Worm (Caenorhabditis elegans): ENCODE measurements around the gene F56B3.11.

Gene F56B3.11

ce11 chrIV:829107-829506 lies 32.7 kb upstream of the F56B3.11 start:
- peak; percentile 19 for TF ChIP-seq nhr-85 (tag)
- no peak for TF ChIP-seq ztf-4 (tag; optimal IDR thresholded peaks at IDR 0.05)
- TF ChIP-seq fkh-8 (tag; optimal IDR thresholded peaks at IDR 0.05), result peak; percentile 90
- TF ChIP-seq grh-1 (GFP tag; IDR thresholded peaks at IDR 0.05), result no peak
- TF ChIP-seq nhr-71 (tag; optimal IDR thresholded peaks at IDR 0.05), result peak; percentile 23
- TF ChIP-seq dsc-1 (tag; optimal IDR thresholded peaks at IDR 0.05), result peak; percentile 5
- TF ChIP-seq sox-4 (tag; optimal IDR thresholded peaks at IDR 0.05), result no peak
- peak; percentile 6 for TF ChIP-seq nhr-47 (tag; optimal IDR thresholded peaks at IDR 0.05)

- TF ChIP-seq xbp-1 (tag; optimal IDR thresholded peaks at IDR 0.05) (peak; percentile 59), lin-15B (tag; optimal IDR thresholded peaks at IDR 0.05) (peak; percentile 88), lin-13 (GFP tag; optimal IDR thresholded peaks at IDR 0.05) (peak; percentile 48), jun-1 (tag; optimal IDR thresholded peaks at IDR 0.05) (peak; percentile 9), Y116A8C.19 (tag; optimal IDR thresholded peaks at IDR 0.05; ENCODE audit: borderline replicate concordance) (no peak), C34B4.2 (tag; optimal IDR thresholded peaks at IDR 0.05) (no peak), nhr-77 (tag; optimal IDR thresholded peaks at IDR 0.05) (no peak), aly-2 (tag; optimal IDR thresholded peaks at IDR 0.05) (peak; percentile 40), nhr-76 (tag; optimal IDR thresholded peaks at IDR 0.05) (no peak), lin-14 (GFP tag; optimal IDR thresholded peaks at IDR 0.05) (no peak), nhr-84 (tag; optimal IDR thresholded peaks at IDR 0.05) (no peak), snpc-4 (tag; optimal IDR thresholded peaks at IDR 0.05) (peak; percentile 81), aha-1 (tag; optimal IDR thresholded peaks at IDR 0.05) (peak; percentile 90), vab-15 (tag; optimal IDR thresholded peaks at IDR 0.05) (no peak), irx-1 (tag; optimal IDR thresholded peaks at IDR 0.05) (peak; percentile 43), egl-27 (tag; optimal IDR thresholded peaks at IDR 0.05) (no peak), ztf-11 (tag; optimal IDR thresholded peaks at IDR 0.05) (no peak), ets-5 (GFP tag; IDR thresholded peaks at IDR 0.05) (no peak), elt-2 (tag; optimal IDR thresholded peaks at IDR 0.05) (no peak), isw-1 (GFP tag; IDR thresholded peaks at IDR 0.05) (peak; percentile 60), sup-37 (GFP tag; optimal IDR thresholded peaks at IDR 0.05) (no peak), dpl-1 (GFP tag; optimal IDR thresholded peaks at IDR 0.05) (peak; percentile 38 to 73 (median 47)), ces-1 (GFP tag; optimal IDR thresholded peaks at IDR 0.05) (no peak), tlp-1 (tag; optimal IDR thresholded peaks at IDR 0.05) (no peak), efl-3 (GFP tag; optimal IDR thresholded peaks at IDR 0.05) (no peak), unc-130 (tag; optimal IDR thresholded peaks at IDR 0.05) (no peak), unc-62 (GFP tag; optimal IDR thresholded peaks at IDR 0.05) (no peak), C04F5.9 (tag; optimal IDR thresholded peaks at IDR 0.05) (peak; percentile 17), lir-3 (tag; optimal IDR thresholded peaks at IDR 0.05; ENCODE audit: poor library complexity) (no peak), blmp-1 (tag; optimal IDR thresholded peaks at IDR 0.05) (peak; percentile 20), mef-2 (tag; optimal IDR thresholded peaks at IDR 0.05) (no peak), fkh-10 (GFP tag; optimal IDR thresholded peaks at IDR 0.05) (peak; percentile 50), swsn-7 (tag; optimal IDR thresholded peaks at IDR 0.05) (peak; percentile 77), fkh-8 (tag; optimal IDR thresholded peaks at IDR 0.05) (peak; percentile 84), fos-1 (tag; optimal IDR thresholded peaks at IDR 0.05) (peak; percentile 78), zag-1 (tag; optimal IDR thresholded peaks at IDR 0.05) (peak; percentile 29), unc-30 (tag; optimal IDR thresholded peaks at IDR 0.05) (no peak), ceh-88 (GFP tag; IDR thresholded peaks at IDR 0.05) (no peak; the same call in 1 of the 2 replicates), lsy-2 (tag; optimal IDR thresholded peaks at IDR 0.05) (peak; percentile 81 to 88), unc-98 (GFP tag; IDR thresholded peaks at IDR 0.05) (no peak), alr-1 (tag; optimal IDR thresholded peaks at IDR 0.05; ENCODE audit: borderline replicate concordance) (no peak), ceh-90 (tag; optimal IDR thresholded peaks at IDR 0.05) (no peak), lin-39 (tag; optimal IDR thresholded peaks at IDR 0.05) (peak; percentile 5), pax-3 (tag; optimal IDR thresholded peaks at IDR 0.05) (no peak), hpl-2 (GFP tag; optimal IDR thresholded peaks at IDR 0.05) (no peak), hlh-4 (tag; optimal IDR thresholded peaks at IDR 0.05) (no peak)
Measured at ce11 chrIV:828427-828826, 32.1 kb upstream of the F56B3.11 start.
